Worm (Caenorhabditis elegans): ENCODE measurements around the gene mtm-3.

The mtm-3 gene

ce11 chrIII:3834800-3835271, 34.6 kb upstream of the mtm-3 start, which contains the start of gene cyp-25A2 (continued):
- no peak for TF ChIP-seq jun-1 (tag; optimal IDR thresholded peaks at IDR 0.05)
- no peak for TF ChIP-seq lin-13 (GFP tag; optimal IDR thresholded peaks at IDR 0.05)
- no peak for TF ChIP-seq ces-1 (GFP tag; optimal IDR thresholded peaks at IDR 0.05)
- TF ChIP-seq egl-43 (GFP tag; IDR thresholded peaks at IDR 0.05): no peak
- no peak for TF ChIP-seq Y75B8A.6 (GFP tag; IDR thresholded peaks at IDR 0.05)
- no peak for TF ChIP-seq madf-9 (GFP tag; conservative IDR thresholded peaks at IDR 0.05)
- no peak for TF ChIP-seq unc-39 (tag; optimal IDR thresholded peaks at IDR 0.05)
- TF ChIP-seq lin-29 (GFP tag; IDR thresholded peaks at IDR 0.05): no peak
- TF ChIP-seq lim-7 (GFP tag; IDR thresholded peaks at IDR 0.05): no peak
- TF ChIP-seq nhr-237 (tag; optimal IDR thresholded peaks at IDR 0.05): no peak
- TF ChIP-seq ZK337.2 (GFP tag; IDR thresholded peaks at IDR 0.05): no peak
- TF ChIP-seq mdl-1 (tag; optimal IDR thresholded peaks at IDR 0.05): no peak

DNA sequence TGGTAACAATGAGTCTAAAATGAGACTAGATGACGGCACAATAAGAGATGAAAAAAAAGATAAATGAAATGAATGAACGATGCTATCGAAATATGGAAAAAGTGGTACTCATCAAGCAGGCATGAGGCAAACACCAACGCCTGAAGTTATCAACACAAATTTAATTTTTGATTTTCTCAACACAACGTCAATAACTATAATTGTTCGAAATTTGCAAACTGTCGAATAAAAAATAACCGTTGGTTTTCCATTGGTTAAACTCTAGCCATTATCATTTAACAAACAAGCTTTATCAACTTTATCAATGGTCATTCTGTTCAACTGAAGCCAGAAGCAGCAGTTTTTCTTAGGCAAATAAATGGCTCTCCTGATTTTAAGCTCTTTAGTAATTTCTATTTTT, 32.0 kb upstream of the mtm-3 start, which contains the start of gene cyp-25A1:
Gene cyp-25A1 (plus strand): TSS at position 301 of the 400 bp plus-strand sequence.
- TF ChIP-seq nhr-28 (tag; optimal IDR thresholded peaks at IDR 0.05) (peak; percentile 12), daf-16 (GFP tag; optimal IDR thresholded peaks at IDR 0.05) (no peak), daf-16 (tag; optimal IDR thresholded peaks at IDR 0.05) (peak; percentile 43), mdl-1 (tag; optimal IDR thresholded peaks at IDR 0.05) (no peak), daf-12 (tag; optimal IDR thresholded peaks at IDR 0.05) (no peak)

DNA sequence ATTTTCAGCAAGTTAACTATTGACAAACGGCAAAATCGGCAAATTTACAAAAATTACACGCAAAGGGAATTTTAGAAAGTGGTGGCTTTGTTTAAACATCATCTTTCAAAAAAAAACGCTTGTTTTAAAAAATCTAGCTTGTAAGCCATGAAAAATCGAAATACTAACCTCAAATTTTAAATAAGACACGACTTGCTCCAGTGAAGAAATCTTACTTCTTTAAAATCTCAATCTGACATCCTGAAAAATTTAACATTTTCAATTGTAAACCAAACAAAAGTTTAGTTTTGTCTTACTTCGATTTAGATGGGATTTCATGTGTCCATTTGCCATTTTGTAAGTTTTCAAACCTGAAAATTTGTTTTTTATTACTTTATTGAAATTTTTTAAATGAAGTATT, 31.5 kb upstream of the mtm-3 start:
- no peak for TF ChIP-seq lin-15B (tag; optimal IDR thresholded peaks at IDR 0.05)
- peak in 1 of 2 experiments; percentile 91 for TF ChIP-seq unc-62 (GFP tag; optimal IDR thresholded peaks at IDR 0.05 in 1 of 2)
- TF ChIP-seq unc-62 (tag; optimal IDR thresholded peaks at IDR 0.05): no peak

- TF ChIP-seq saeg-2 (GFP tag; IDR thresholded peaks at IDR 0.05) (no peak), sdz-12 (GFP tag; optimal IDR thresholded peaks at IDR 0.05) (no peak), zag-1 (tag; optimal IDR thresholded peaks at IDR 0.05) (no peak), nhr-6 (tag; optimal IDR thresholded peaks at IDR 0.05) (no peak), nhr-11 (tag; optimal IDR thresholded peaks at IDR 0.05) (no peak), pha-4 (GFP tag; IDR thresholded peaks at IDR 0.05) (no peak), pha-4 (tag; optimal IDR thresholded peaks at IDR 0.05) (no peak), Y75B8A.6 (GFP tag; IDR thresholded peaks at IDR 0.05) (no peak), attf-4 (tag; optimal IDR thresholded peaks at IDR 0.05) (no peak), madf-5 (GFP tag; IDR thresholded peaks at IDR 0.05) (no peak), fkh-10 (GFP tag; optimal IDR thresholded peaks at IDR 0.05) (no peak), ztf-7 (tag; optimal IDR thresholded peaks at IDR 0.05) (no peak), skn-1 (tag; optimal IDR thresholded peaks at IDR 0.05) (no peak), ceh-32 (tag; optimal IDR thresholded peaks at IDR 0.05; ENCODE audit: poor library complexity) (no peak), mxl-3 (GFP tag; optimal IDR thresholded peaks at IDR 0.05) (no peak)
Measured at ce11 chrIII:3831381-3831780, 31.1 kb upstream of the mtm-3 start, which contains the start of gene C36A4.10. C36A4.10 (minus strand) TSS chrIII:3831481.

ce11 chrIII:3829105-3829504, 28.8 kb upstream of the mtm-3 start, which contains the start of gene cnnm-5:
cnnm-5 (minus strand) TSS chrIII:3829205.
- TF ChIP-seq php-3 (GFP tag; IDR thresholded peaks at IDR 0.05): no peak
- TF ChIP-seq mep-1 (tag; optimal IDR thresholded peaks at IDR 0.05): no peak
- TF ChIP-seq D1046.2 (GFP tag; IDR thresholded peaks at IDR 0.05): no peak
- TF ChIP-seq aly-2 (tag; optimal IDR thresholded peaks at IDR 0.05): no peak
- TF ChIP-seq R02D3.7 (tag; optimal IDR thresholded peaks at IDR 0.05): no peak
- no peak for TF ChIP-seq lin-15B (tag; optimal IDR thresholded peaks at IDR 0.05)
- no peak for TF ChIP-seq unc-62 (GFP tag; optimal IDR thresholded peaks at IDR 0.05 in 1 of 2)
- no peak for TF ChIP-seq unc-62 (tag; optimal IDR thresholded peaks at IDR 0.05)
- TF ChIP-seq ztf-7 (tag; optimal IDR thresholded peaks at IDR 0.05): no peak

All from whole organism, L4 larva.